Fruit fly (Drosophila melanogaster) whole organism, embryonic: ENCODE measurements around the gene Shc.

ENCODE experiments used
- CG12104 ChIP-seq: fragments of 200-800 bp; sonication (Bioruptor generic); optimal IDR thresholded peaks from 3 replicates; lab custom pipeline; 2016; ENCODE audit warnings: missing biosample characterization, missing genetic modification characterization
- CG12219 ChIP-seq: fragments of 200-800 bp; sonication (Bioruptor generic); optimal IDR thresholded peaks from 3 replicates; lab custom pipeline; 2018; ENCODE audit warnings: missing biosample characterization, mild to moderate bottlenecking, missing genetic modification characterization
- CG12659 ChIP-seq: fragments of 200-800 bp; sonication (Bioruptor generic); optimal IDR thresholded peaks from 3 replicates; lab custom pipeline; 2017; ENCODE audit warnings: mild to moderate bottlenecking, missing biosample characterization, missing genetic modification reagents, missing genetic modification characterization
- CG16813 ChIP-seq: fragments of 200-800 bp; sonication (Bioruptor generic); IDR thresholded peaks from 3 replicates; pipeline ENCODE4 v1.3.6; 2022; ENCODE audit warnings: missing biosample characterization, missing genetic modification characterization; ENCODE audit not compliant: partially characterized antibody
- CG17912 ChIP-seq: fragments of 200-800 bp; sonication (Bioruptor generic); optimal IDR thresholded peaks from 2 replicates; lab custom pipeline; 2018; ENCODE audit warnings: missing biosample characterization, mild to moderate bottlenecking, missing genetic modification characterization
- CG18011 ChIP-seq: fragments of 200-800 bp; sonication (Bioruptor generic); optimal IDR thresholded peaks from 2 replicates; lab custom pipeline; 2017; ENCODE audit warnings: missing biosample characterization, missing genetic modification characterization, mild to moderate bottlenecking, moderate library complexity, missing genotype
- CG2116 ChIP-seq: fragments of 200-800 bp; sonication (Bioruptor generic); optimal IDR thresholded peaks from 3 replicates; lab custom pipeline; 2018; ENCODE audit warnings: missing biosample characterization, mild to moderate bottlenecking, missing genetic modification characterization
- CG2129 ChIP-seq: fragments of 200-800 bp; sonication (Bioruptor generic); IDR thresholded peaks from 2 replicates; pipeline ENCODE4 v1.3.6; 2022; ENCODE audit warnings: missing biosample characterization, missing genetic modification characterization; ENCODE audit not compliant: partially characterized antibody
- CG2875 ChIP-seq: fragments of 200-800 bp; sonication (Bioruptor generic); optimal IDR thresholded peaks from 2 replicates; lab custom pipeline; 2017; ENCODE audit warnings: missing biosample characterization, mild to moderate bottlenecking, missing genetic modification characterization, missing genetic modification reagents
- CG32772 ChIP-seq: fragments of 200-800 bp; sonication (Bioruptor generic); IDR thresholded peaks from 2 replicates; pipeline ENCODE4 v1.3.6; 2022; ENCODE audit warnings: missing biosample characterization, missing genetic modification characterization
- CG34224 ChIP-seq: fragments of 200-800 bp; sonication (Bioruptor generic); IDR thresholded peaks from 3 replicates; pipeline ENCODE4 v1.3.6; 2022; ENCODE audit warnings: missing biosample characterization, missing genetic modification characterization; ENCODE audit not compliant: partially characterized antibody
- CG5245 ChIP-seq: fragments of 200-800 bp; sonication (Bioruptor generic); optimal IDR thresholded peaks from 3 replicates; lab custom pipeline; 2016; ENCODE audit warnings: missing biosample characterization, missing genetic modification characterization
- CG6689 ChIP-seq: fragments of 200-800 bp; sonication (Bioruptor generic); IDR thresholded peaks from 2 replicates; pipeline ENCODE4 v1.3.6; 2022; ENCODE audit warnings: missing biosample characterization, missing genetic modification characterization
- CG6791 ChIP-seq: fragments of 200-800 bp; sonication (Bioruptor generic); IDR thresholded peaks from 3 replicates; pipeline ENCODE4 v1.3.6; 2022; ENCODE audit warnings: missing biosample characterization, missing genetic modification characterization; ENCODE audit not compliant: partially characterized antibody
- CG7372 ChIP-seq: fragments of 200-800 bp; sonication (Bioruptor generic); IDR thresholded peaks from 2 replicates; pipeline ENCODE4 v1.3.6; 2022; ENCODE audit warnings: missing biosample characterization, missing genetic modification characterization
- CG9215 ChIP-seq: fragments of 200-800 bp; sonication (Bioruptor generic); IDR thresholded peaks from 2 replicates; pipeline ENCODE4 v1.3.6; 2022; ENCODE audit warnings: missing biosample characterization, missing genetic modification characterization
- CG9437 ChIP-seq: fragments of 200-800 bp; sonication (Bioruptor generic); optimal IDR thresholded peaks from 2 replicates; lab custom pipeline; 2018; ENCODE audit warnings: missing biosample characterization, mild to moderate bottlenecking, missing genetic modification characterization
- CG9727 ChIP-seq: fragments of 200-800 bp; sonication (Bioruptor generic); optimal IDR thresholded peaks from 3 replicates; lab custom pipeline; 2017; ENCODE audit warnings: missing biosample characterization, mild to moderate bottlenecking, missing genetic modification characterization
- CG9797 ChIP-seq: fragments of 200-800 bp; sonication (Bioruptor generic); optimal IDR thresholded peaks from 3 replicates; lab custom pipeline; 2018; ENCODE audit warnings: missing biosample characterization, mild to moderate bottlenecking, missing genetic modification characterization
- CG9876 ChIP-seq: fragments of 200-800 bp; sonication (Bioruptor generic); optimal IDR thresholded peaks from 2 replicates; lab custom pipeline; 2016; ENCODE audit warnings: missing biosample characterization, missing genetic modification characterization
- CkIIα-i1 ChIP-seq: fragments of 200-800 bp; sonication (Bioruptor generic); IDR thresholded peaks from 2 replicates; pipeline ENCODE4 v1.3.6; 2022; ENCODE audit warnings: missing biosample characterization, missing genetic modification characterization
- Doc2 ChIP-seq: fragments of 200-800 bp; sonication (Bioruptor generic); IDR thresholded peaks from 2 replicates; pipeline ENCODE4 v1.3.6; 2022; ENCODE audit warnings: missing biosample characterization, missing genetic modification characterization
- E2f2 ChIP-seq: fragments of 200-800 bp; sonication (Bioruptor generic); IDR thresholded peaks from 2 replicates; pipeline ENCODE4 v1.3.6; 2022; ENCODE audit warnings: missing biosample characterization, missing genetic modification characterization
- Ets65A ChIP-seq: fragments of 200-800 bp; sonication (Bioruptor generic); peaks from one replicate; lab custom pipeline; 2016; ENCODE audit warnings: missing biosample characterization, missing genetic modification characterization
- Ets97D ChIP-seq: fragments of 200-800 bp; sonication (Bioruptor generic); optimal IDR thresholded peaks from 3 replicates; lab custom pipeline; 2016; ENCODE audit warnings: missing biosample characterization, missing genetic modification characterization
- GATAe ChIP-seq: fragments of 200-800 bp; sonication (Bioruptor generic); conservative IDR thresholded peaks from 2 replicates; pipeline ENCODE4 v1.3.6; 2022; ENCODE audit warnings: missing biosample characterization, missing genetic modification characterization
- Hr3 ChIP-seq: fragments of 200-800 bp; sonication (Bioruptor generic); optimal IDR thresholded peaks from 3 replicates; lab custom pipeline; 2016; ENCODE audit warnings: missing biosample characterization, missing genetic modification characterization
- Hr51 ChIP-seq, 2 experiments: fragments of 200-800 bp; sonication (Bioruptor generic); optimal IDR thresholded peaks; 2 replicates in 1 of 2; 3 replicates in 1 of 2; lab custom pipeline; 2016 to 2018; ENCODE audit warnings: missing biosample characterization in 2 of 2, missing genetic modification characterization in 2 of 2, mild to moderate bottlenecking in 1 of 2, moderate library complexity in 1 of 2
- Lhr ChIP-seq: fragments of 200-800 bp; sonication (Bioruptor generic); optimal IDR thresholded peaks from 3 replicates; lab custom pipeline; 2017; ENCODE audit warnings: mild to moderate bottlenecking, missing biosample characterization, missing genetic modification reagents, missing genetic modification characterization
- Lpt ChIP-seq: fragments of >200 bp; optimal IDR thresholded peaks from 2 replicates; lab custom pipeline; 2018; ENCODE audit warnings: missing biosample characterization, missing genetic modification characterization
- MTF-1 ChIP-seq: fragments of 200-800 bp; sonication (Bioruptor generic); optimal IDR thresholded peaks from 2 replicates; lab custom pipeline; 2018; ENCODE audit warnings: missing biosample characterization, mild to moderate bottlenecking, missing genetic modification characterization, borderline replicate concordance
- Mes4 ChIP-seq: fragments of 200-800 bp; sonication (Bioruptor generic); optimal IDR thresholded peaks from 2 replicates; lab custom pipeline; 2016; ENCODE audit warnings: missing biosample characterization, missing genetic modification characterization
- Ptx1 ChIP-seq: fragments of 200-800 bp; sonication (Bioruptor generic); IDR thresholded peaks from 2 replicates; pipeline ENCODE4 v1.3.6; 2022; ENCODE audit warnings: missing biosample characterization, missing genetic modification characterization
- Spps ChIP-seq: fragments of 200-800 bp; sonication (Bioruptor generic); optimal IDR thresholded peaks from 2 replicates; lab custom pipeline; 2018; ENCODE audit warnings: missing biosample characterization, mild to moderate bottlenecking, missing genetic modification characterization
- amos ChIP-seq: fragments of 200-800 bp; sonication (Bioruptor generic); IDR thresholded peaks from 2 replicates; pipeline ENCODE4 v1.3.6; 2022; ENCODE audit warnings: missing biosample characterization, missing genetic modification characterization; ENCODE audit not compliant: partially characterized antibody
- chn ChIP-seq: fragments of 200-800 bp; sonication (Bioruptor generic); optimal IDR thresholded peaks from 2 replicates; lab custom pipeline; 2016; ENCODE audit warnings: missing biosample characterization, missing genetic modification characterization
- ftz-f1 ChIP-seq: fragments of 200-800 bp; sonication (Bioruptor generic); optimal IDR thresholded peaks from 2 replicates; lab custom pipeline; 2016; ENCODE audit warnings: missing biosample characterization, missing genetic modification characterization
- gfzf ChIP-seq: fragments of 200-800 bp; sonication (Bioruptor generic); optimal IDR thresholded peaks from 2 replicates; lab custom pipeline; 2016; ENCODE audit warnings: missing biosample characterization, mild to moderate bottlenecking, missing genetic modification characterization, moderate library complexity
- gt ChIP-seq: fragments of 200-800 bp; sonication (Bioruptor generic); IDR thresholded peaks from 2 replicates; pipeline ENCODE4 v1.3.6; 2022; ENCODE audit warnings: missing biosample characterization, missing genetic modification characterization
- lbe ChIP-seq: fragments of 200-800 bp; sonication (Bioruptor generic); optimal IDR thresholded peaks from 2 replicates; lab custom pipeline; 2016; ENCODE audit warnings: missing biosample characterization, mild to moderate bottlenecking, missing genetic modification characterization
- lilli ChIP-seq: fragments of 200-800 bp; sonication (Bioruptor generic); optimal IDR thresholded peaks from 3 replicates; lab custom pipeline; 2016; ENCODE audit warnings: missing biosample characterization, missing genetic modification characterization
- prd ChIP-seq, 3 experiments: fragments of >200 bp in 2 of 3; fragments of 200-800 bp in 1 of 3; sonication (Bioruptor generic) in 1 of 3; optimal IDR thresholded peaks in 2 of 3; IDR thresholded peaks in 1 of 3; 2 replicates in 2 of 3; 3 replicates in 1 of 3; pipeline versions ENCODE4 v1.3.6 to Lab custom; 2017 to 2022; ENCODE audit warnings: missing biosample characterization in 1 of 3, missing genetic modification characterization in 1 of 3
- rib ChIP-seq: fragments of 200-800 bp; sonication (Bioruptor generic); IDR thresholded peaks from 2 replicates; pipeline ENCODE4 v1.3.6; 2022; ENCODE audit warnings: missing biosample characterization, missing genetic modification characterization
- shn ChIP-seq: fragments of 200-800 bp; sonication (Bioruptor generic); optimal IDR thresholded peaks from 3 replicates; lab custom pipeline; 2016; ENCODE audit warnings: missing biosample characterization, missing genetic modification characterization
- slp2 ChIP-seq: fragments of 200-800 bp; sonication (Bioruptor generic); optimal IDR thresholded peaks from 2 replicates; lab custom pipeline; 2016; ENCODE audit warnings: missing biosample characterization, missing genetic modification characterization
- sr ChIP-seq: fragments of 200-800 bp; sonication (Bioruptor generic); IDR thresholded peaks from 3 replicates; pipeline ENCODE4 v1.3.6; 2022; ENCODE audit warnings: missing biosample characterization, missing genetic modification characterization
- stc ChIP-seq: fragments of 200-800 bp; sonication (Bioruptor generic); IDR thresholded peaks from 2 replicates; pipeline ENCODE4 v1.3.6; 2022; ENCODE audit warnings: missing biosample characterization, missing genetic modification characterization
- sug ChIP-seq: fragments of 200-800 bp; optimal IDR thresholded peaks from 2 replicates; lab custom pipeline; 2019; ENCODE audit warnings: missing biosample characterization, mild to moderate bottlenecking, missing genetic modification characterization, moderate library complexity
- tap ChIP-seq: fragments of 200-800 bp; optimal IDR thresholded peaks from 3 replicates; lab custom pipeline; 2019; ENCODE audit warnings: missing biosample characterization, mild to moderate bottlenecking, missing genetic modification characterization, moderate library complexity

The Shc gene

dm6 chr3L:9457619-9458092 lies 30.8 kb downstream of the Shc start, which contains the start of gene CG3437 (continued):
- TF ChIP-seq CG12219 (GFP tag; lab: Kevin White, UChicago): peak; percentile 98
- TF ChIP-seq CG17912 (GFP tag; lab: Kevin White, UChicago): peak; percentile 95
- 0 out of 3 replicates have a peak, but pooled peaks have one; percentile 38 for TF ChIP-seq CG16813 (GFP tag; lab: Robert Waterston, UW)
- peak; percentile 88 for TF ChIP-seq ftz-f1 (GFP tag; lab: Kevin White, UChicago)
- TF ChIP-seq gt (GFP tag; lab: Robert Waterston, UW): peak; percentile 99
- peak; percentile 99 for TF ChIP-seq CG12659 (GFP tag; lab: Kevin White, UChicago)
- peak; percentile 95 for TF ChIP-seq Lhr
- TF ChIP-seq amos (GFP tag; lab: Robert Waterston, UW): peak; percentile 44; the same call in 1 of the 2 replicates
- peak; percentile 99 for TF ChIP-seq lilli (GFP tag; lab: Kevin White, UChicago)
- TF ChIP-seq CG9797 (GFP tag; lab: Kevin White, UChicago): peak; percentile 74
- TF ChIP-seq Hr3: peak; percentile 98
- TF ChIP-seq CG6689 (GFP tag; lab: Robert Waterston, UW): peak; percentile 99
- peak; percentile 97 for TF ChIP-seq Mes4 (GFP tag; lab: Kevin White, UChicago)
- TF ChIP-seq CG9727 (GFP tag; lab: Kevin White, UChicago): peak; percentile 98
- TF ChIP-seq CkIIα-i1 (GFP tag; lab: Robert Waterston, UW): peak; percentile 96
- TF ChIP-seq GATAe: peak; percentile 98
- TF ChIP-seq prd (optimal IDR thresholded peaks at IDR 0.05; lab: Kevin White, UChicago): no peak
- peak; percentile 100 for TF ChIP-seq prd (GFP tag; IDR thresholded peaks at IDR 0.05; lab: Robert Waterston, UW)
- peak; percentile 39 for TF ChIP-seq gfzf (GFP tag; lab: Kevin White, UChicago)
- TF ChIP-seq CG9215: peak; percentile 99
- TF ChIP-seq sug (tag; lab: Kevin White, UChicago): peak; percentile 97
- peak; percentile 90 for TF ChIP-seq CG2116
- peak; percentile 96 for TF ChIP-seq CG2875 (GFP tag; lab: Kevin White, UChicago)
- peak; percentile 99 for TF ChIP-seq rib
- TF ChIP-seq stc (GFP tag; lab: Robert Waterston, UW): peak; percentile 99
- TF ChIP-seq tap (tag; lab: Kevin White, UChicago): peak; percentile 94
- TF ChIP-seq Ets65A: peak; percentile 100
- peak; percentile 96 for TF ChIP-seq CG12104
- TF ChIP-seq CG9437 (GFP tag; lab: Kevin White, UChicago): peak; percentile 91
- peak; percentile 39; the same call in 1 of the 3 replicates for TF ChIP-seq CG34224 (GFP tag; lab: Robert Waterston, UW)
- TF ChIP-seq CG5245: peak; percentile 97
- TF ChIP-seq E2f2 (GFP tag; lab: Robert Waterston, UW): peak; percentile 89
- TF ChIP-seq shn (GFP tag; lab: Kevin White, UChicago): peak; percentile 98
- TF ChIP-seq Ptx1 (GFP tag; lab: Robert Waterston, UW): peak; percentile 100
- peak; percentile 100 for TF ChIP-seq CG32772 (GFP tag; lab: Robert Waterston, UW)
- peak; percentile 93 for TF ChIP-seq CG18011 (GFP tag; lab: Kevin White, UChicago)
- no peak for TF ChIP-seq CG6791 (GFP tag; lab: Robert Waterston, UW)
- TF ChIP-seq Lpt: no peak
- peak; percentile 97 for TF ChIP-seq lbe (GFP tag; lab: Kevin White, UChicago)
- 0 out of 2 replicates have a peak, but pooled peaks have one; percentile 11 for TF ChIP-seq CG2129 (GFP tag; lab: Robert Waterston, UW)
- peak; percentile 97 to 98 for TF ChIP-seq Hr51 (GFP tag; optimal IDR thresholded peaks at IDR 0.05; lab: Kevin White, UChicago)
- peak; percentile 97 for TF ChIP-seq MTF-1 (GFP tag; lab: Kevin White, UChicago)
- peak; percentile 99 for TF ChIP-seq slp2 (GFP tag; lab: Kevin White, UChicago)
- TF ChIP-seq Ets97D (GFP tag; lab: Kevin White, UChicago): peak; percentile 94
- TF ChIP-seq CG9876 (GFP tag; lab: Kevin White, UChicago): peak; percentile 97
- TF ChIP-seq Doc2: peak; percentile 98
- TF ChIP-seq CG7372 (GFP tag; lab: Robert Waterston, UW): peak; percentile 99
- TF ChIP-seq Spps (tag; lab: Kevin White, UChicago): peak; percentile 96
- peak; percentile 99 for TF ChIP-seq chn
- TF ChIP-seq sr (GFP tag; lab: Robert Waterston, UW): peak; percentile 98
